Fruit fly (Drosophila melanogaster) whole organism, embryonic: Measurements from ENCODE around the gene papi.

Experiments
- Asciz ChIP-seq: fragments of 200-800 bp; sonication (Bioruptor generic); optimal IDR thresholded peaks from 2 replicates; lab custom pipeline; 2017; ENCODE audit warnings: missing biosample characterization, mild to moderate bottlenecking, missing genetic modification characterization, missing genetic modification reagents
- CG11504 ChIP-seq: fragments of 200-800 bp; sonication (Bioruptor generic); optimal IDR thresholded peaks from 3 replicates; lab custom pipeline; 2019; ENCODE audit warnings: missing biosample characterization, mild to moderate bottlenecking, missing genetic modification characterization, moderate library complexity
- CG11695 ChIP-seq: fragments of 200-800 bp; sonication (Bioruptor generic); IDR thresholded peaks from 3 replicates; pipeline ENCODE4 v1.3.6; 2022; ENCODE audit warnings: missing biosample characterization, missing genetic modification characterization
- CG12659 ChIP-seq: fragments of 200-800 bp; sonication (Bioruptor generic); optimal IDR thresholded peaks from 3 replicates; lab custom pipeline; 2017; ENCODE audit warnings: mild to moderate bottlenecking, missing biosample characterization, missing genetic modification reagents, missing genetic modification characterization
- CG12942 ChIP-seq: fragments of 200-800 bp; sonication (Bioruptor generic); optimal IDR thresholded peaks from 3 replicates; lab custom pipeline; 2016; ENCODE audit warnings: missing biosample characterization, missing genetic modification characterization
- CG13123 ChIP-seq: fragments of 200-800 bp; sonication (Bioruptor generic); optimal IDR thresholded peaks from 2 replicates; lab custom pipeline; 2016; ENCODE audit warnings: missing biosample characterization, missing genetic modification characterization
- CG16815 ChIP-seq: fragments of 200-800 bp; sonication (Bioruptor generic); optimal IDR thresholded peaks from 3 replicates; lab custom pipeline; 2017; ENCODE audit warnings: missing biosample characterization, mild to moderate bottlenecking, missing genetic modification characterization
- CG17361 ChIP-seq: fragments of 200-800 bp; sonication (Bioruptor generic); IDR thresholded peaks from 3 replicates; pipeline ENCODE4 v1.3.6; 2022; ENCODE audit warnings: missing biosample characterization, missing genetic modification characterization
- CG18476 ChIP-seq: fragments of 200-800 bp; sonication (Bioruptor generic); optimal IDR thresholded peaks from 2 replicates; lab custom pipeline; 2016; ENCODE audit warnings: missing biosample characterization, mild to moderate bottlenecking, missing genetic modification characterization
- CG2875 ChIP-seq: fragments of 200-800 bp; sonication (Bioruptor generic); optimal IDR thresholded peaks from 2 replicates; lab custom pipeline; 2017; ENCODE audit warnings: missing biosample characterization, mild to moderate bottlenecking, missing genetic modification characterization, missing genetic modification reagents
- CG30020 ChIP-seq: fragments of 200-800 bp; optimal IDR thresholded peaks from 2 replicates; lab custom pipeline; 2019; ENCODE audit warnings: missing biosample characterization, mild to moderate bottlenecking, missing genetic modification characterization, moderate library complexity
- CG32772 ChIP-seq: fragments of 200-800 bp; sonication (Bioruptor generic); IDR thresholded peaks from 2 replicates; pipeline ENCODE4 v1.3.6; 2022; ENCODE audit warnings: missing biosample characterization, missing genetic modification characterization
- CG33213 ChIP-seq: fragments of 200-800 bp; sonication (Bioruptor generic); optimal IDR thresholded peaks from 3 replicates; lab custom pipeline; 2016; ENCODE audit warnings: missing biosample characterization, missing genetic modification characterization
- CG33557 ChIP-seq: fragments of 200-800 bp; sonication (Bioruptor generic); optimal IDR thresholded peaks from 2 replicates; lab custom pipeline; 2019; ENCODE audit warnings: missing biosample characterization, mild to moderate bottlenecking, missing genetic modification characterization, moderate library complexity
- CG4707 ChIP-seq: fragments of 200-800 bp; sonication (Bioruptor generic); optimal IDR thresholded peaks from 2 replicates; lab custom pipeline; 2018; ENCODE audit warnings: missing biosample characterization, mild to moderate bottlenecking, missing genetic modification characterization, moderate library complexity
- CG5953 ChIP-seq: fragments of 200-800 bp; sonication (Bioruptor generic); IDR thresholded peaks from 2 replicates; pipeline ENCODE4 v1.3.6; 2022; ENCODE audit warnings: missing biosample characterization, missing genetic modification characterization
- CG6689 ChIP-seq: fragments of 200-800 bp; sonication (Bioruptor generic); IDR thresholded peaks from 2 replicates; pipeline ENCODE4 v1.3.6; 2022; ENCODE audit warnings: missing biosample characterization, missing genetic modification characterization
- CG6813 ChIP-seq: fragments of 200-800 bp; sonication (Bioruptor generic); optimal IDR thresholded peaks from 2 replicates; lab custom pipeline; 2017; ENCODE audit warnings: missing biosample characterization, missing genetic modification characterization, mild to moderate bottlenecking, moderate library complexity, missing genetic modification reagents
- CG7556 ChIP-seq: fragments of 200-800 bp; sonication (Bioruptor generic); optimal IDR thresholded peaks from 2 replicates; lab custom pipeline; 2017; ENCODE audit warnings: missing biosample characterization, mild to moderate bottlenecking, missing genetic modification characterization
- CG8388 ChIP-seq: fragments of 200-800 bp; sonication (Bioruptor generic); optimal IDR thresholded peaks from 2 replicates; lab custom pipeline; 2019; ENCODE audit warnings: missing biosample characterization, mild to moderate bottlenecking, missing genetic modification characterization, moderate library complexity
- CG8478 ChIP-seq: fragments of >200 bp; optimal IDR thresholded peaks from 2 replicates; lab custom pipeline; 2018
- CG8765 ChIP-seq: fragments of 200-800 bp; sonication (Bioruptor generic); IDR thresholded peaks from 2 replicates; pipeline ENCODE4 v1.3.6; 2022; ENCODE audit warnings: missing biosample characterization, missing genetic modification characterization
- CG8944 ChIP-seq: fragments of 200-800 bp; sonication (Bioruptor generic); optimal IDR thresholded peaks from 3 replicates; lab custom pipeline; 2016; ENCODE audit warnings: missing biosample characterization, missing genetic modification characterization
- CG9727 ChIP-seq: fragments of 200-800 bp; sonication (Bioruptor generic); optimal IDR thresholded peaks from 3 replicates; lab custom pipeline; 2017; ENCODE audit warnings: missing biosample characterization, mild to moderate bottlenecking, missing genetic modification characterization
- CG9876 ChIP-seq: fragments of 200-800 bp; sonication (Bioruptor generic); optimal IDR thresholded peaks from 2 replicates; lab custom pipeline; 2016; ENCODE audit warnings: missing biosample characterization, missing genetic modification characterization
- Chrac-16 ChIP-seq: fragments of 200-800 bp; sonication (Bioruptor generic); optimal IDR thresholded peaks from 3 replicates; lab custom pipeline; 2016; ENCODE audit warnings: missing biosample characterization, missing genetic modification characterization
- CoRest ChIP-seq: fragments of 200-800 bp; sonication (Bioruptor generic); optimal IDR thresholded peaks from 3 replicates; lab custom pipeline; 2018; ENCODE audit warnings: missing biosample characterization, mild to moderate bottlenecking, missing genetic modification characterization, moderate library complexity
- CrebB ChIP-seq: fragments of 200-800 bp; sonication (Bioruptor generic); optimal IDR thresholded peaks from 3 replicates; lab custom pipeline; 2018; ENCODE audit warnings: missing biosample characterization, mild to moderate bottlenecking, missing genetic modification characterization
- Dref ChIP-seq: fragments of 200-800 bp; sonication (Bioruptor generic); IDR thresholded peaks from 2 replicates; pipeline ENCODE4 v1.3.6; 2022; ENCODE audit warnings: missing biosample characterization, missing genetic modification characterization
- Ets65A ChIP-seq: fragments of 200-800 bp; sonication (Bioruptor generic); peaks from one replicate; lab custom pipeline; 2016; ENCODE audit warnings: missing biosample characterization, missing genetic modification characterization
- HHEX ChIP-seq: fragments of 200-800 bp; sonication (Bioruptor generic); optimal IDR thresholded peaks from 3 replicates; lab custom pipeline; 2017; ENCODE audit warnings: missing biosample characterization, mild to moderate bottlenecking, missing genetic modification characterization, missing genetic modification reagents
- Hr78 ChIP-seq, 2 experiments: fragments of 200-800 bp in 1 of 2; fragments of >200 bp in 1 of 2; sonication (Bioruptor generic) in 1 of 2; optimal IDR thresholded peaks; 2 replicates each; lab custom pipeline; 2017 to 2019; ENCODE audit warnings: missing biosample characterization in 2 of 2, missing genetic modification characterization in 2 of 2, mild to moderate bottlenecking in 1 of 2, moderate library complexity in 1 of 2
- Max ChIP-seq: fragments of 200-800 bp; sonication (Bioruptor generic); optimal IDR thresholded peaks from 2 replicates; lab custom pipeline; 2016; ENCODE audit warnings: missing biosample characterization, mild to moderate bottlenecking, missing genetic modification characterization
- Ptx1 ChIP-seq: fragments of 200-800 bp; sonication (Bioruptor generic); IDR thresholded peaks from 2 replicates; pipeline ENCODE4 v1.3.6; 2022; ENCODE audit warnings: missing biosample characterization, missing genetic modification characterization
- ara ChIP-seq: fragments of 200-800 bp; sonication (Bioruptor generic); IDR thresholded peaks from 2 replicates; pipeline ENCODE4 v1.3.6; 2022; ENCODE audit warnings: missing biosample characterization, missing genetic modification characterization
- btn ChIP-seq: fragments of 200-800 bp; sonication (Bioruptor generic); optimal IDR thresholded peaks from 2 replicates; lab custom pipeline; 2016; ENCODE audit warnings: missing biosample characterization, missing genetic modification characterization
- crol ChIP-seq: fragments of 200-800 bp; sonication (Bioruptor generic); IDR thresholded peaks from 2 replicates; pipeline ENCODE4 v1.3.6; 2022; ENCODE audit warnings: missing biosample characterization, missing genetic modification characterization
- disco-r ChIP-seq: fragments of 200-800 bp; sonication (Bioruptor generic); optimal IDR thresholded peaks from 2 replicates; lab custom pipeline; 2016; ENCODE audit warnings: missing biosample characterization, missing genetic modification characterization
- fd102C ChIP-seq: fragments of 200-800 bp; sonication (Bioruptor generic); optimal IDR thresholded peaks from 2 replicates; lab custom pipeline; 2018; ENCODE audit warnings: missing biosample characterization, mild to moderate bottlenecking, missing genetic modification characterization, moderate library complexity
- fd96Cb ChIP-seq: fragments of 200-800 bp; sonication (Bioruptor generic); optimal IDR thresholded peaks from 2 replicates; lab custom pipeline; 2018; ENCODE audit warnings: missing biosample characterization, mild to moderate bottlenecking, missing genetic modification characterization, moderate library complexity
- jing ChIP-seq: fragments of 200-800 bp; sonication (Bioruptor generic); optimal IDR thresholded peaks from 2 replicates; lab custom pipeline; 2018; ENCODE audit warnings: missing biosample characterization, mild to moderate bottlenecking, missing genetic modification characterization
- kni ChIP-seq: fragments of 200-800 bp; sonication (Bioruptor generic); optimal IDR thresholded peaks from 3 replicates; lab custom pipeline; 2017; ENCODE audit warnings: mild to moderate bottlenecking, missing biosample characterization, missing genetic modification reagents, missing genetic modification characterization
- nerfin-1 ChIP-seq: fragments of 200-800 bp; sonication (Bioruptor generic); optimal IDR thresholded peaks from 3 replicates; lab custom pipeline; 2019; ENCODE audit warnings: missing biosample characterization, mild to moderate bottlenecking, missing genetic modification characterization, moderate library complexity
- pho ChIP-seq: fragments of 200-800 bp; sonication (Bioruptor generic); optimal IDR thresholded peaks from 2 replicates; lab custom pipeline; 2016; ENCODE audit warnings: missing biosample characterization, missing genetic modification characterization
- phol ChIP-seq: fragments of 200-800 bp; sonication (Bioruptor generic); optimal IDR thresholded peaks from 3 replicates; lab custom pipeline; 2018; ENCODE audit warnings: missing biosample characterization, mild to moderate bottlenecking, missing genetic modification characterization, moderate library complexity
- pnt ChIP-seq: fragments of 200-800 bp; sonication (Bioruptor generic); optimal IDR thresholded peaks from 3 replicates; lab custom pipeline; 2016; ENCODE audit warnings: missing biosample characterization, missing genetic modification characterization
- sqz ChIP-seq: fragments of 200-800 bp; sonication (Bioruptor generic); optimal IDR thresholded peaks from 3 replicates; lab custom pipeline; 2018; ENCODE audit warnings: missing biosample characterization, mild to moderate bottlenecking, missing genetic modification characterization
- tgo ChIP-seq: fragments of 200-800 bp; sonication (Bioruptor generic); IDR thresholded peaks from 3 replicates; pipeline ENCODE4 v1.3.6; 2022; ENCODE audit warnings: missing biosample characterization, missing genetic modification characterization
- wdn ChIP-seq: fragments of 200-800 bp; sonication (Bioruptor generic); IDR thresholded peaks from 2 replicates; pipeline ENCODE4 v1.3.6; 2022; ENCODE audit warnings: missing biosample characterization, missing genetic modification characterization
- yki ChIP-seq: fragments of >200 bp; optimal IDR thresholded peaks from 3 replicates; lab custom pipeline; 2018
- zen2 ChIP-seq: fragments of 200-800 bp; sonication (Bioruptor generic); IDR thresholded peaks from 3 replicates; pipeline ENCODE4 v1.3.6; 2022; ENCODE audit warnings: missing biosample characterization, missing genetic modification characterization; ENCODE audit not compliant: partially characterized antibody

papi gene

dm6 chr2L:2189100-2189499, 31.4 kb upstream of the papi start (continued):
- TF ChIP-seq tgo (GFP tag; lab: Robert Waterston, UW) = peak; percentile 35; the same call in 1 of the 3 replicates
- TF ChIP-seq crol (GFP tag; lab: Robert Waterston, UW) = no peak
- peak; percentile 35 for TF ChIP-seq CG13123
- TF ChIP-seq CG8944 (GFP tag; lab: Kevin White, UChicago) = peak; percentile 77
- TF ChIP-seq Ptx1 (GFP tag; lab: Robert Waterston, UW) = peak; percentile 66
- TF ChIP-seq CrebB (tag; lab: Kevin White, UChicago) = no peak
- TF ChIP-seq CG6813 (GFP tag; lab: Kevin White, UChicago) = peak; percentile 35
- peak; percentile 66 for TF ChIP-seq pnt (GFP tag; lab: Kevin White, UChicago)
- peak; percentile 67 for TF ChIP-seq btn
- peak; percentile 79 for TF ChIP-seq phol (tag; lab: Kevin White, UChicago)
- peak; percentile 54 for TF ChIP-seq CG9876 (GFP tag; lab: Kevin White, UChicago)
- TF ChIP-seq wdn (GFP tag; lab: Robert Waterston, UW) = no peak
- TF ChIP-seq CG7556 = peak; percentile 61
- TF ChIP-seq fd96Cb = peak; percentile 76
- TF ChIP-seq pho (GFP tag; lab: Kevin White, UChicago) = no peak
- peak; percentile 29 for TF ChIP-seq CG12942 (GFP tag; lab: Kevin White, UChicago)
- TF ChIP-seq HHEX (GFP tag; lab: Kevin White, UChicago) = peak; percentile 27
- TF ChIP-seq Chrac-16 = peak; percentile 79
- no peak for TF ChIP-seq yki (lab: Kevin White, UChicago)
- peak; percentile 47; the same call in 1 of the 2 replicates for TF ChIP-seq CG8765 (GFP tag; lab: Robert Waterston, UW)
- TF ChIP-seq Ets65A = peak; percentile 93
- TF ChIP-seq CG16815 = peak; percentile 72
- peak; percentile 40 for TF ChIP-seq CG18476 (GFP tag; lab: Kevin White, UChicago)
- TF ChIP-seq CG9727 = peak; percentile 76
- TF ChIP-seq CG33557 (GFP tag; lab: Kevin White, UChicago) = peak; percentile 86
- TF ChIP-seq Dref (GFP tag; lab: Robert Waterston, UW) = no peak
- no peak for TF ChIP-seq CG5953 (GFP tag; lab: Robert Waterston, UW)
- peak; percentile 78 for TF ChIP-seq CG6689 (GFP tag; lab: Robert Waterston, UW)
- peak; percentile 35 for TF ChIP-seq Max (GFP tag; lab: Kevin White, UChicago)
- peak in 1 of 2 experiments; percentile 15 for TF ChIP-seq Hr78 (GFP tag; optimal IDR thresholded peaks at IDR 0.05; lab: Kevin White, UChicago)
- TF ChIP-seq Asciz (GFP tag; lab: Kevin White, UChicago) = peak; percentile 14
- TF ChIP-seq CG30020 = peak; percentile 22
- peak; percentile 37 for TF ChIP-seq sqz (GFP tag; lab: Kevin White, UChicago)
- TF ChIP-seq CG8388 (GFP tag; lab: Kevin White, UChicago) = peak; percentile 80
- peak; percentile 61; the same call in 1 of the 2 replicates for TF ChIP-seq CG32772 (GFP tag; lab: Robert Waterston, UW)
- TF ChIP-seq nerfin-1 (tag; lab: Kevin White, UChicago) = peak; percentile 50
- no peak for TF ChIP-seq zen2 (GFP tag; lab: Robert Waterston, UW)
- peak; percentile 68 for TF ChIP-seq CoRest (tag; lab: Kevin White, UChicago)
- TF ChIP-seq CG11695 = 0 out of 3 replicates have a peak, but pooled peaks have one; percentile 45
- peak; percentile 83 for TF ChIP-seq ara
- TF ChIP-seq CG12659 (GFP tag; lab: Kevin White, UChicago) = peak; percentile 6
- TF ChIP-seq disco-r = no peak
- TF ChIP-seq jing = peak; percentile 40
- peak; percentile 62; the same call in 2 of the 3 replicates for TF ChIP-seq CG17361 (GFP tag; lab: Robert Waterston, UW)
- TF ChIP-seq CG4707 (GFP tag; lab: Kevin White, UChicago) = peak; percentile 42
- TF ChIP-seq kni = peak; percentile 68
- TF ChIP-seq CG33213 (GFP tag; lab: Kevin White, UChicago) = peak; percentile 66
- peak; percentile 56 for TF ChIP-seq CG11504 (tag; lab: Kevin White, UChicago)
- TF ChIP-seq CG2875 (GFP tag; lab: Kevin White, UChicago) = peak; percentile 64
- TF ChIP-seq CG8478 (lab: Kevin White, UChicago) = no peak
- TF ChIP-seq fd102C (GFP tag; lab: Kevin White, UChicago) = no peak
